Worm (Caenorhabditis elegans): ENCODE measurements around the gene B0353.1.

The B0353.1 gene

DNA sequence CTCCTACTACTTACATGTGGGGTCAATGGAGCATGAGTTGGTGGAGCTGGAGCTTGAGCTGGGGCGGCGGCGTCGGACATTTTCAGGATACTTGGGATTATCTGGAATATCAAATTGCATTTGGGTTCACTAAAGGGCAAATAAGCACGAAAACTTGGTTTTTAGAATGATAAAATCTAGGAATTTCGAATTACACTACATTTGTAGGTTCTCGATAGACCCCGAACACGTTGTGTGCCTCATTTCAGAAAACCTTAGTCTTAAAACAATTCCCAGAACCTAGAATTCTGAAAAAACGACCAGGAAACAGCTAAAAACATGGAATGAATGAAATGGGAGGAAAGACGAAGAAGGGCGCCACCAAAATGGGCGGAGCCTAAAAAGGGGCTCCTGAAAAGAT, 58.7 kb downstream of the B0353.1 start, which contains the start of gene T19C3.3:
Gene T19C3.3 (minus strand): TSS at position 101 of the 400 bp plus-strand sequence.
- no peak for TF ChIP-seq F37D6.2 (tag; optimal IDR thresholded peaks at IDR 0.05)
- TF ChIP-seq dmd-9 (GFP tag; IDR thresholded peaks at IDR 0.05) = no peak
- no peak for TF ChIP-seq nhr-6 (tag; optimal IDR thresholded peaks at IDR 0.05)
- no peak for TF ChIP-seq unc-130 (GFP tag; optimal IDR thresholded peaks at IDR 0.05)
- TF ChIP-seq T26A8.4 (GFP tag; IDR thresholded peaks at IDR 0.05) = no peak
- no peak for TF ChIP-seq T20F7.1 (GFP tag; optimal IDR thresholded peaks at IDR 0.05)
- TF ChIP-seq nhr-111 (GFP tag; optimal IDR thresholded peaks at IDR 0.05) = no peak
- TF ChIP-seq php-3 (GFP tag; IDR thresholded peaks at IDR 0.05) = no peak
- TF ChIP-seq mep-1 (tag; optimal IDR thresholded peaks at IDR 0.05) = no peak
- TF ChIP-seq lin-29 (GFP tag; IDR thresholded peaks at IDR 0.05) = no peak
- no peak for TF ChIP-seq madf-5 (GFP tag; IDR thresholded peaks at IDR 0.05)
- TF ChIP-seq aly-2 (tag; optimal IDR thresholded peaks at IDR 0.05) = no peak
- TF ChIP-seq mdt-29 (GFP tag; IDR thresholded peaks at IDR 0.05) = no peak
- TF ChIP-seq egl-43 (GFP tag; IDR thresholded peaks at IDR 0.05) = no peak
- no peak for TF ChIP-seq zip-2 (tag; optimal IDR thresholded peaks at IDR 0.05)
- TF ChIP-seq nhr-237 (tag; optimal IDR thresholded peaks at IDR 0.05) = no peak
- TF ChIP-seq tag-97 (GFP tag; IDR thresholded peaks at IDR 0.05) = no peak
- no peak for TF ChIP-seq daf-12 (tag; optimal IDR thresholded peaks at IDR 0.05)

DNA sequence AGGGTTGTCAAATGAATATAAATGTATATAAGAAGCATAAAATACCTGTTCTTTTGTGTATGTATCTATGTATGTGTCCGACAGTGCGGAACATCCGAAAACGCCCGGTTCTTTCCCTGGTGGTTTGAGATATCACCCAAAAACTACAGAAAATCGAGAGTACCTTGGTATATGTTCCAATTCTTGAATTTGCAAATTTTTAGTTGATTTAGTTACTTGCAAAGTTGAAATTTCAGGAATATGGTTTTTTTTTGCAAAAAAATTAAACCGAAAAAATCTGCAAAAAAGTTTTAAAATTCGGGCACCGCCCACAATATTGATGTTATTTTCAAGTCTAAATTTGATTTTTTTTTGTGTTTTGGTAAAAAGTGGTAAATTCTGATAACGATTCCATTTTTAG, 61.7 kb downstream of the B0353.1 start, which contains the start of gene T19C3.2:
Gene T19C3.2 (minus strand): TSS at position 101 of the 400 bp plus-strand sequence.
- TF ChIP-seq pqm-1 (tag; optimal IDR thresholded peaks at IDR 0.05) (no peak), D1046.2 (GFP tag; IDR thresholded peaks at IDR 0.05) (no peak), nhr-76 (tag; optimal IDR thresholded peaks at IDR 0.05) (no peak), snpc-4 (tag; optimal IDR thresholded peaks at IDR 0.05) (no peak), nhr-6 (tag; optimal IDR thresholded peaks at IDR 0.05) (no peak)

DNA sequence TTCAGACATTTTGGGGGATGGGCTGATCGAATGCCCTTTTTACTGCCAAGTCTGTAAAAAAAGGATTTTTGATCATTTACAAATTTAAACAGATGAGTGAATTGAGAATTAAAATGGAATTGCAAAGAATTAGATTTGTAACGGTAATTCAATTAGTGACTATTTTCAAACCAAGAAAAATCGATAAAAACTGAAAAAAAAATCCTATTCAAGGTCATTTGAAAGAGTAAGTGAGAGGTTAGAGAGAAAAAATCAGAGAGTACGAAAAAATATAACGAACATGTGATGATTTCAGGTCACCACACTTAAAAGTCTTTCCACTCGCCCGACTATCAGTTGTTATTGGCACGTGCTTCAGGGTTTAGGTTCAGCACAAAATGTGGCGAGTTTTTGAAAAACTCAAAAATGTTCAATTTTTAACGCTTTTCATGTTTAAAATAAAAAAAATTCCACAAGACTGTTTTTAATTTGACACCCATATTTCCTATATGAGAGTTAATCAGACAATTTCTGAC, 64.5 kb downstream of the B0353.1 start, which contains the start of gene T19C3.4:
Gene T19C3.4 (minus strand): TSS at position 51 of the 515 bp plus-strand sequence.
- TF ChIP-seq mdl-1 (tag; optimal IDR thresholded peaks at IDR 0.05) = peak in 1 of 2 experiments; percentile 63
- peak; percentile 11 for TF ChIP-seq mxl-3 (GFP tag; optimal IDR thresholded peaks at IDR 0.05)
- peak; percentile 19 for TF ChIP-seq mep-1 (tag; optimal IDR thresholded peaks at IDR 0.05)
- no peak for TF ChIP-seq zag-1 (tag; optimal IDR thresholded peaks at IDR 0.05)
- TF ChIP-seq mdt-29 (GFP tag; IDR thresholded peaks at IDR 0.05) = peak; percentile 26; the same call in 1 of the 2 replicates
- TF ChIP-seq spr-1 (tag; optimal IDR thresholded peaks at IDR 0.05) = no peak
- TF ChIP-seq dmd-6 (GFP tag; IDR thresholded peaks at IDR 0.05) = peak; percentile 81
- no peak for TF ChIP-seq lin-15B (tag; optimal IDR thresholded peaks at IDR 0.05)
- TF ChIP-seq hlh-11 (tag; optimal IDR thresholded peaks at IDR 0.05) = peak; percentile 56
- TF ChIP-seq hlh-30 (tag; optimal IDR thresholded peaks at IDR 0.05; ENCODE audit: insufficient read depth) = peak; percentile 87
- no peak for TF ChIP-seq lim-7 (GFP tag; IDR thresholded peaks at IDR 0.05)
- peak; percentile 57 for TF ChIP-seq nhr-77 (tag; optimal IDR thresholded peaks at IDR 0.05)
- TF ChIP-seq nhr-41 (GFP tag; IDR thresholded peaks at IDR 0.05) = no peak
- TF ChIP-seq dve-1 (tag; optimal IDR thresholded peaks at IDR 0.05; ENCODE audit: insufficient read depth) = peak; percentile 58
- 0 out of 2 replicates have a peak, but pooled peaks have one; percentile 44 for TF ChIP-seq php-3 (GFP tag; IDR thresholded peaks at IDR 0.05)
- no peak for TF ChIP-seq daf-16 (GFP tag; optimal IDR thresholded peaks at IDR 0.05)
- TF ChIP-seq daf-16 (tag; optimal IDR thresholded peaks at IDR 0.05) = peak; percentile 39
- peak; percentile 73 for TF ChIP-seq nhr-28 (tag; optimal IDR thresholded peaks at IDR 0.05)
- peak in 1 of 2 experiments; percentile 22 for TF ChIP-seq lsy-2 (tag; optimal IDR thresholded peaks at IDR 0.05)
- TF ChIP-seq aha-1 (tag) = peak; percentile 23
